Fruit fly (Drosophila melanogaster): ENCODE data around the gene dy.
A peak's percentile ranks its signal among the peaks of the same experiment; 100 is the strongest.

dy gene

dm6 chrX:11819241-11819862 lies 40.8 kb upstream of the dy start:
- TF ChIP-seq foxo (GFP tag; optimal IDR thresholded peaks at IDR 0.05) (peak in 1 of 2 experiments; percentile 2), h (GFP tag; optimal IDR thresholded peaks at IDR 0.05) (no peak), CrebA (GFP tag; optimal IDR thresholded peaks at IDR 0.05; ENCODE audit: borderline replicate concordance) (peak; percentile 29), Rel (GFP tag; optimal IDR thresholded peaks at IDR 0.05) (no peak), Rel (tag; optimal IDR thresholded peaks at IDR 0.05) (peak; percentile 17)

- no peak for TF ChIP-seq usp (GFP tag; optimal IDR thresholded peaks at IDR 0.05)
- no peak for TF ChIP-seq tai (GFP tag; optimal IDR thresholded peaks at IDR 0.05)
- TF ChIP-seq brk (GFP tag; optimal IDR thresholded peaks at IDR 0.05): peak; percentile 22
- no peak for TF ChIP-seq CG32264 (GFP tag; optimal IDR thresholded peaks at IDR 0.05)
- no peak for TF ChIP-seq Vsx2 (GFP tag; optimal IDR thresholded peaks at IDR 0.05; ENCODE audit: partially characterized antibody)
- no peak for TF ChIP-seq Dfd (GFP tag; optimal IDR thresholded peaks at IDR 0.05)
- no peak for TF ChIP-seq dsf (GFP tag; optimal IDR thresholded peaks at IDR 0.05; ENCODE audit: borderline replicate concordance)
- TF ChIP-seq Rel (GFP tag; optimal IDR thresholded peaks at IDR 0.05): peak; percentile 18
- no peak for TF ChIP-seq Rel (tag; optimal IDR thresholded peaks at IDR 0.05)
- TF ChIP-seq Hr83 (GFP tag; optimal IDR thresholded peaks at IDR 0.05; ENCODE audit: poor library complexity, severe bottlenecking): no peak
- TF ChIP-seq Dif (GFP tag; optimal IDR thresholded peaks at IDR 0.05; ENCODE audit: partially characterized antibody): peak; percentile 70
- TF ChIP-seq N (GFP tag; optimal IDR thresholded peaks at IDR 0.05): no peak
- TF ChIP-seq dl (GFP tag; optimal IDR thresholded peaks at IDR 0.05; ENCODE audit: insufficient read depth in 1 of 2, partially characterized antibody in 2 of 2): peak; percentile 7 to 56
- TF ChIP-seq Sp1 (GFP tag; optimal IDR thresholded peaks at IDR 0.05): no peak
- TF ChIP-seq GATAd (GFP tag; optimal IDR thresholded peaks at IDR 0.05): no peak
- TF ChIP-seq br (GFP tag; optimal IDR thresholded peaks at IDR 0.05): no peak
- no peak for TF ChIP-seq rgr (GFP tag; optimal IDR thresholded peaks at IDR 0.05)
- no peak for TF ChIP-seq Jra (GFP tag; optimal IDR thresholded peaks at IDR 0.05)
- peak; percentile 1 for TF ChIP-seq psq (GFP tag; optimal IDR thresholded peaks at IDR 0.05)
- no peak for TF ChIP-seq h (GFP tag; optimal IDR thresholded peaks at IDR 0.05)
- no peak for TF ChIP-seq woc (GFP tag; optimal IDR thresholded peaks at IDR 0.05)
- TF ChIP-seq OdsH (GFP tag; optimal IDR thresholded peaks at IDR 0.05): no peak
These were observed 40.1 kb upstream of the dy start for dm6 chrX:11818767-11819089.

dm6 chrX:11818047-11818766 lies 39.6 kb upstream of the dy start:
- TF ChIP-seq sage (GFP tag; optimal IDR thresholded peaks at IDR 0.05): peak; percentile 80
- peak; percentile 96 for TF ChIP-seq fru (GFP tag; optimal IDR thresholded peaks at IDR 0.05)
- no peak for TF ChIP-seq Hr83 (GFP tag; optimal IDR thresholded peaks at IDR 0.05; ENCODE audit: poor library complexity, severe bottlenecking)
- no peak for TF ChIP-seq Myc (optimal IDR thresholded peaks at IDR 0.05)
- peak; percentile 81 for TF ChIP-seq tai (GFP tag; optimal IDR thresholded peaks at IDR 0.05)
- peak; percentile 67 for TF ChIP-seq Jra (GFP tag; optimal IDR thresholded peaks at IDR 0.05)
- peak; percentile 97 for TF ChIP-seq rgr (GFP tag; optimal IDR thresholded peaks at IDR 0.05)
- peak; percentile 91 for TF ChIP-seq Sp1 (GFP tag; optimal IDR thresholded peaks at IDR 0.05)
- TF ChIP-seq br (GFP tag; optimal IDR thresholded peaks at IDR 0.05): peak; percentile 92
- TF ChIP-seq Dfd (GFP tag; optimal IDR thresholded peaks at IDR 0.05): no peak
- no peak for TF ChIP-seq Abd-B (GFP tag; optimal IDR thresholded peaks at IDR 0.05)
- TF ChIP-seq dsf (GFP tag; optimal IDR thresholded peaks at IDR 0.05; ENCODE audit: borderline replicate concordance): peak; percentile 42
- TF ChIP-seq Vsx2 (GFP tag; optimal IDR thresholded peaks at IDR 0.05; ENCODE audit: partially characterized antibody): no peak
- peak; percentile 89 for TF ChIP-seq HLH106 (tag; optimal IDR thresholded peaks at IDR 0.05)
- TF ChIP-seq Rel (GFP tag; optimal IDR thresholded peaks at IDR 0.05): peak; percentile 85
- peak; percentile 63 for TF ChIP-seq Rel (tag; optimal IDR thresholded peaks at IDR 0.05)
- TF ChIP-seq sv (GFP tag; optimal IDR thresholded peaks at IDR 0.05): peak; percentile 93
- no peak for TF ChIP-seq lola (GFP tag; optimal IDR thresholded peaks at IDR 0.05)
- peak; percentile 89 for TF ChIP-seq brk (GFP tag; optimal IDR thresholded peaks at IDR 0.05)
- TF ChIP-seq CrebA (GFP tag; optimal IDR thresholded peaks at IDR 0.05; ENCODE audit: borderline replicate concordance): peak; percentile 78
- TF ChIP-seq h (GFP tag; optimal IDR thresholded peaks at IDR 0.05): peak; percentile 96
- TF ChIP-seq Mio (GFP tag; optimal IDR thresholded peaks at IDR 0.05): peak; percentile 57
- peak; percentile 27 for TF ChIP-seq GATAd (GFP tag; optimal IDR thresholded peaks at IDR 0.05)
- TF ChIP-seq OdsH (GFP tag; optimal IDR thresholded peaks at IDR 0.05): peak; percentile 93
- TF ChIP-seq Hr78 (GFP tag; optimal IDR thresholded peaks at IDR 0.05): no peak
- TF ChIP-seq ey (GFP tag; optimal IDR thresholded peaks at IDR 0.05): peak; percentile 96
- peak; percentile 72 for TF ChIP-seq CG9705 (GFP tag; optimal IDR thresholded peaks at IDR 0.05)
- TF ChIP-seq dl (GFP tag; optimal IDR thresholded peaks at IDR 0.05; ENCODE audit: insufficient read depth in 1 of 2, partially characterized antibody in 2 of 2): no peak
- TF ChIP-seq woc (GFP tag; optimal IDR thresholded peaks at IDR 0.05): peak; percentile 93
- TF ChIP-seq psq (GFP tag; optimal IDR thresholded peaks at IDR 0.05): peak; percentile 92
- TF ChIP-seq pan (optimal IDR thresholded peaks at IDR 0.05): no peak
- peak; percentile 92 for TF ChIP-seq Hnf4 (GFP tag; optimal IDR thresholded peaks at IDR 0.05)
- TF ChIP-seq foxo (GFP tag; optimal IDR thresholded peaks at IDR 0.05): peak; percentile 75 to 96
- TF ChIP-seq usp (GFP tag; optimal IDR thresholded peaks at IDR 0.05): no peak
- TF ChIP-seq Dif (GFP tag; optimal IDR thresholded peaks at IDR 0.05; ENCODE audit: partially characterized antibody): no peak
- peak; percentile 83 for TF ChIP-seq CG32264 (GFP tag; optimal IDR thresholded peaks at IDR 0.05)
- TF ChIP-seq dmrt93B (GFP tag; optimal IDR thresholded peaks at IDR 0.05): peak; percentile 72
- TF ChIP-seq N (GFP tag; optimal IDR thresholded peaks at IDR 0.05): no peak
- no peak for TF ChIP-seq jim (GFP tag; optimal IDR thresholded peaks at IDR 0.05)
